Worm (Caenorhabditis elegans): ENCODE results near the gene F40F11.3.

The F40F11.3 gene

DNA sequence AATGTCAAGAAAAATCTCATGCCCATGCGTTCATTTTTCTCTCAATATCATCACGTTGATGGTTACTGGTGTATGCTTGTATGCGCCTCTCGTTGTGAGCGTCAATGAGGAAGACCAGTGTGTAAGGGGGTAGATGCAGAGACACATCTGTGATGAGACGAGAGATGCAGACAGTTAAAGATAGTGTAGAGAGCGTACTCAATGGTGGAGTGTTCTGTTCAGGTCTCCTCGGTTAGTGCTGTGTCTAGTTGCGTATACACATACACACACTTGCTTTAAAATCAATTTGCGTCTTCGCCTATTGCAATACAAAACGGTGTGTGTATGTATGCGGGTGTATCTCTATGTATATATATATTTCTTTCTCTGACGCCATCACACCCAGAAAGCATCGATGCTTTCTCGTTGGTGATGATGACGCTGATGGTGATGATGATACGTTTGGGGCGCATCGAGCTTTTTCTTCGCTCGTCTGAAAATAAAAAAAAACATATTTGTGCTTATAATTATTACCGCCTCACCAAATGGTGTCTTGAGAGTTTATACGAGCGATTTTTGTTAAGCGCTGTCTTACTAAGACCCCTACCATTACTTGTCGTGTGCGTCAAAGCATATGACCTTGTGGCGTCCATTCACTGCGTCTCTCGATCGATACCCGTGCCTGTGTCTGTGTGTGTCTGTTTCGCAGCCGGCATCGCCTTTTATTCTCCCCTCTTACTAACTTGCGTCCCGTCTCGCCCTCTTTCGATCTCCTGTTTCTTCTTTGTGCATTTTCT, at the start of gene F40F11.3:
Gene F40F11.3, minus strand, starts transcription at position 589 of the 776 bp plus-strand sequence.
- TF ChIP-seq ceh-43 (GFP tag; optimal IDR thresholded peaks at IDR 0.05) = no peak
- TF ChIP-seq zip-8 (tag; optimal IDR thresholded peaks at IDR 0.05) = peak; percentile 32
- TF ChIP-seq ceh-83 (GFP tag; optimal IDR thresholded peaks at IDR 0.05) = no peak
- TF ChIP-seq mls-2 (tag; optimal IDR thresholded peaks at IDR 0.05) = peak; percentile 45
- peak; percentile 79 for TF ChIP-seq mep-1 (tag; optimal IDR thresholded peaks at IDR 0.05)
- no peak for TF ChIP-seq snpc-4 (tag; optimal IDR thresholded peaks at IDR 0.05)
- TF ChIP-seq lin-32 (GFP tag; optimal IDR thresholded peaks at IDR 0.05) = peak; percentile 50
- TF ChIP-seq lsy-2 (tag; optimal IDR thresholded peaks at IDR 0.05) = no peak
- peak; percentile 43 for TF ChIP-seq unc-120 (tag; optimal IDR thresholded peaks at IDR 0.05; ENCODE audit: poor library complexity, severe bottlenecking)
- no peak for TF ChIP-seq nhr-76 (tag; optimal IDR thresholded peaks at IDR 0.05)
- peak; percentile 98 for TF ChIP-seq pha-4 (tag; optimal IDR thresholded peaks at IDR 0.05)
- peak; percentile 59 for TF ChIP-seq ham-2 (GFP tag; optimal IDR thresholded peaks at IDR 0.05)
- TF ChIP-seq elt-1 (tag; optimal IDR thresholded peaks at IDR 0.05; ENCODE audit: borderline replicate concordance, insufficient read depth) = no peak
- TF ChIP-seq nhr-237 (tag; optimal IDR thresholded peaks at IDR 0.05) = peak; percentile 90
- peak; percentile 58 for TF ChIP-seq drap-1 (GFP tag; optimal IDR thresholded peaks at IDR 0.05)
- TF ChIP-seq tbx-8 (GFP tag; optimal IDR thresholded peaks at IDR 0.05) = no peak
- no peak for TF ChIP-seq sem-2 (GFP tag; optimal IDR thresholded peaks at IDR 0.05)
- TF ChIP-seq unc-62 (GFP tag; optimal IDR thresholded peaks at IDR 0.05) = peak; percentile 87
- peak; percentile 12 for TF ChIP-seq mab-5 (tag; optimal IDR thresholded peaks at IDR 0.05)
- TF ChIP-seq nhr-28 (tag; optimal IDR thresholded peaks at IDR 0.05) = peak; percentile 15
- TF ChIP-seq unc-39 (tag; optimal IDR thresholded peaks at IDR 0.05) = no peak
- TF ChIP-seq lin-13 (tag; optimal IDR thresholded peaks at IDR 0.05) = peak; percentile 11
- TF ChIP-seq M03D4.4 (tag; optimal IDR thresholded peaks at IDR 0.05) = no peak
- no peak for TF ChIP-seq ztf-11 (tag; optimal IDR thresholded peaks at IDR 0.05)
- peak; percentile 53 for TF ChIP-seq ceh-39 (tag; optimal IDR thresholded peaks at IDR 0.05)
- peak; percentile 24 for TF ChIP-seq bed-3 (GFP tag; optimal IDR thresholded peaks at IDR 0.05)
- no peak for TF ChIP-seq nhr-12 (tag; optimal IDR thresholded peaks at IDR 0.05)
- no peak for TF ChIP-seq sptf-1 (tag; optimal IDR thresholded peaks at IDR 0.05)
- peak; percentile 65 for TF ChIP-seq cnd-1 (tag; optimal IDR thresholded peaks at IDR 0.05)
- peak; percentile 35 for TF ChIP-seq nhr-2 (tag; optimal IDR thresholded peaks at IDR 0.05)
- TF ChIP-seq ces-1 (GFP tag; optimal IDR thresholded peaks at IDR 0.05) = peak; percentile 96
- peak; percentile 64 for TF ChIP-seq hlh-1 (tag; optimal IDR thresholded peaks at IDR 0.05)

DNA sequence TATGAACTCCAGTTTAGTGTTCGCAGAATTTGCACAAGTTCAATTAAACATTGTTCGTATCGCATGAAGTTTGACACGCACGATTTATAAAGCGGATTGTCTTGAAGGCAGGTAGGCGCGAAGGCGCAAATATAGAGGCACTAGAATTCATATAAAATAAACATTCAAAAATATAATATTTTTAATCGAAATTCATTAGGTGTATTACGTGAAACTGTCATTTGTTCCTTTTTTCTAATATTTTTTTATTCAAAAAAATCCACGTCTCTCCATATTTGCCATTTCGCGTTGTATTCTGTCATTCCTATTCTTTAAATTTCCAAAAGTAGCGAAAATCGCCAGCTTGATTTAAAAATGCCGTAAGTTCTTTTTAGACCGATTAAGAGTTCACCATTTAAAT, 48.0 kb upstream of the F40F11.3 start, which contains the start of gene ZK809.1:
Gene ZK809.1, plus strand, starts transcription at position 301 of the 400 bp plus-strand sequence.
- TF ChIP-seq sptf-1 (tag; optimal IDR thresholded peaks at IDR 0.05) = no peak
- no peak for TF ChIP-seq tbx-8 (GFP tag; optimal IDR thresholded peaks at IDR 0.05)
- no peak for TF ChIP-seq snpc-4 (tag; optimal IDR thresholded peaks at IDR 0.05)
- TF ChIP-seq M03D4.4 (tag; optimal IDR thresholded peaks at IDR 0.05) = no peak
- no peak for TF ChIP-seq blmp-1 (tag; optimal IDR thresholded peaks at IDR 0.05)
- TF ChIP-seq flh-1 (GFP tag; optimal IDR thresholded peaks at IDR 0.05) = no peak
- TF ChIP-seq cnd-1 (tag; optimal IDR thresholded peaks at IDR 0.05) = no peak
- no peak for TF ChIP-seq ham-2 (GFP tag; optimal IDR thresholded peaks at IDR 0.05)

DNA sequence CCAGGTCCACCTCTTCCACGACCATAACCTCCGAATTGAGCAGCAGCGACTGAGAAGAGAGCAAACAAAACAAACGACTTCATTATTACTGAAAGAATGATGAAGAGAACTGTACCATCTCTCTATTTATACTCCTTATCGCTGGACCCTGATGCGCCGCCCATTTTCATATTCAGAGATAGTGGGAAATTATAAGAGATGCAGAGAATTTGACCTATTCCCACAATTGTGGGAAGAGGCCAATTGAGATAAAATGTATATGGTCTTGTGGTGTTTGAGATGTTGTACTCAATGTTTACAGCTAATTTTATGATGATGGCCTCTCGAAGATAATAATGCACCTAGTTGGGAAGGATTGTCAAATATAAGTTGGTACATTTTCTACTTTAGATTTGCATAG, 47.1 kb upstream of the F40F11.3 start, which contains the start of gene ttr-50:
Gene ttr-50, minus strand, starts transcription at position 101 of the 400 bp plus-strand sequence.
- TF ChIP-seq ceh-39 (tag; optimal IDR thresholded peaks at IDR 0.05) = no peak
- TF ChIP-seq nhr-2 (tag; optimal IDR thresholded peaks at IDR 0.05) = no peak
- no peak for TF ChIP-seq mls-2 (tag; optimal IDR thresholded peaks at IDR 0.05)
- TF ChIP-seq mep-1 (tag; optimal IDR thresholded peaks at IDR 0.05) = no peak
- no peak for TF ChIP-seq ztf-11 (tag; optimal IDR thresholded peaks at IDR 0.05)
- no peak for TF ChIP-seq lsy-2 (tag; optimal IDR thresholded peaks at IDR 0.05)
- no peak for TF ChIP-seq bed-3 (GFP tag; optimal IDR thresholded peaks at IDR 0.05)
- TF ChIP-seq ceh-83 (GFP tag; optimal IDR thresholded peaks at IDR 0.05) = no peak
- no peak for TF ChIP-seq ceh-43 (GFP tag; optimal IDR thresholded peaks at IDR 0.05)
- no peak for TF ChIP-seq nhr-76 (tag; optimal IDR thresholded peaks at IDR 0.05)
- no peak for TF ChIP-seq elt-1 (tag; optimal IDR thresholded peaks at IDR 0.05; ENCODE audit: borderline replicate concordance, insufficient read depth)
- TF ChIP-seq unc-62 (GFP tag; optimal IDR thresholded peaks at IDR 0.05) = no peak
